Worm (Caenorhabditis elegans) whole organism, L4/young adult: Measurements from ENCODE around the gene fem-1.

Experiments
- W03F9.2 ChIP-seq: fragments of 150-350 bp; optimal IDR thresholded peaks from 2 replicates; lab custom pipeline; 2014; ENCODE audit warnings: missing biosample characterization, missing genetic modification characterization
- dao-5 ChIP-seq: sonication (generic microtip); optimal IDR thresholded peaks from 2 replicates; lab custom pipeline; 2016; ENCODE audit warnings: missing genotype, missing genetic modification characterization, moderate library complexity, missing compliant biosample characterization
- him-1 ChIP-seq: sonication (generic microtip); optimal IDR thresholded peaks from 2 replicates; lab custom pipeline; 2016; ENCODE audit warnings: missing genotype, missing genetic modification reagents, missing genetic modification characterization, missing compliant biosample characterization

ce11 chrIV:5586320-5586720, 48.6 kb upstream of the fem-1 start:
- TF ChIP-seq W03F9.2 (no peak), him-1 (tag; lab: Kevin White, UChicago) (no peak), dao-5 (no peak)
